ENCODE assay signal across 1 fruit fly cellular context in genomic region chr3L:18460987-18461403, dm6.
TF ChIP-seq lines count a peak whose summit lies in the region.

CG32196 (minus strand) TSS chr3L:18461024.

TF ChIP-seq in whole organism, embryonic, 481 proteins besides CTCF, POLR2A, EP300 and RAD21 (continued from another document and continues in another):
- TF ChIP-seq CG14710 (tag; optimal IDR thresholded peaks at IDR 0.05; lab: Kevin White, UChicago) (peak; percentile 88), amos (GFP tag; IDR thresholded peaks at IDR 0.05; lab: Robert Waterston, UW; ENCODE audit: partially characterized antibody) (no peak; the same call in 1 of the 2 replicates), pho (GFP tag; optimal IDR thresholded peaks at IDR 0.05; lab: Kevin White, UChicago) (peak; percentile 17), CG3065 (GFP tag; optimal IDR thresholded peaks at IDR 0.05; lab: Kevin White, UChicago) (peak; percentile 3), CG6854 (GFP tag; optimal IDR thresholded peaks at IDR 0.05; lab: Kevin White, UChicago) (peak; percentile 58), NfI (GFP tag; optimal IDR thresholded peaks at IDR 0.05; lab: Kevin White, UChicago) (peak; percentile 73), CG7987 (GFP tag; optimal IDR thresholded peaks at IDR 0.05; lab: Kevin White, UChicago) (peak; percentile 49), ara (GFP tag; IDR thresholded peaks at IDR 0.05; lab: Robert Waterston, UW) (peak; percentile 68; the same call in 1 of the 2 replicates), CG17361 (GFP tag; IDR thresholded peaks at IDR 0.05; lab: Robert Waterston, UW) (peak; percentile 94), Nf-YA (GFP tag; IDR thresholded peaks at IDR 0.05; lab: Robert Waterston, UW) (no peak; the same call in none of the 2 replicates), Sry-δ (GFP tag; optimal IDR thresholded peaks at IDR 0.05; lab: Kevin White, UChicago) (peak; percentile 10), CG14441 (GFP tag; IDR thresholded peaks at IDR 0.05; lab: Robert Waterston, UW) (peak; percentile 79), CG6765 (GFP tag; optimal IDR thresholded peaks at IDR 0.05; lab: Kevin White, UChicago) (peak; percentile 74), CG8765 (GFP tag; IDR thresholded peaks at IDR 0.05; lab: Robert Waterston, UW) (no peak; the same call in 1 of the 2 replicates), Fer2 (tag; optimal IDR thresholded peaks at IDR 0.05; lab: Kevin White, UChicago) (peak; percentile 79), CG8944 (GFP tag; optimal IDR thresholded peaks at IDR 0.05; lab: Kevin White, UChicago) (peak; percentile 30), Dad (GFP tag; optimal IDR thresholded peaks at IDR 0.05; lab: Kevin White, UChicago) (no peak), CG3838 (GFP tag; optimal IDR thresholded peaks at IDR 0.05; lab: Kevin White, UChicago) (no peak), CG11456 (GFP tag; IDR thresholded peaks at IDR 0.05; lab: Robert Waterston, UW) (peak; percentile 79; the same call in 1 of the 3 replicates), pzg (GFP tag; optimal IDR thresholded peaks at IDR 0.05; lab: Kevin White, UChicago) (peak; percentile 9), CG3995 (GFP tag; optimal IDR thresholded peaks at IDR 0.05; lab: Kevin White, UChicago) (peak; percentile 1), Awh (GFP tag; IDR thresholded peaks at IDR 0.05; lab: Robert Waterston, UW) (peak; percentile 74), HmgZ (tag; optimal IDR thresholded peaks at IDR 0.05; lab: Kevin White, UChicago) (peak; percentile 76), Blimp-1 (GFP tag; optimal IDR thresholded peaks at IDR 0.05; lab: Kevin White, UChicago) (peak; percentile 92), trh (GFP tag; optimal IDR thresholded peaks at IDR 0.05; lab: Kevin White, UChicago) (peak; percentile 71), Dip3 (GFP tag; optimal IDR thresholded peaks at IDR 0.05; lab: Kevin White, UChicago) (no peak), esg (GFP tag; conservative IDR thresholded peaks at IDR 0.05; lab: Robert Waterston, UW) (peak; percentile 81), Nf-YB (GFP tag; optimal IDR thresholded peaks at IDR 0.05; lab: Kevin White, UChicago) (peak; percentile 75), CG31441 (GFP tag; IDR thresholded peaks at IDR 0.05; lab: Robert Waterston, UW) (peak; percentile 90), CG18476 (GFP tag; optimal IDR thresholded peaks at IDR 0.05; lab: Kevin White, UChicago) (peak; percentile 41), CG9437 (GFP tag; optimal IDR thresholded peaks at IDR 0.05; lab: Kevin White, UChicago) (peak; percentile 84), Atf-2 (GFP tag; optimal IDR thresholded peaks at IDR 0.05; lab: Kevin White, UChicago) (no peak), CG7928 (GFP tag; optimal IDR thresholded peaks at IDR 0.05; lab: Kevin White, UChicago) (peak; percentile 76), Eip74EF (GFP tag; optimal IDR thresholded peaks at IDR 0.05; lab: Kevin White, UChicago) (peak in 1 of 2 experiments; percentile 86), sens (GFP tag; lab: Kevin White, UChicago) (peak; percentile 85), CG14667 (GFP tag; IDR thresholded peaks at IDR 0.05; lab: Robert Waterston, UW) (peak; percentile 69; the same call in 1 of the 2 replicates), sd (tag; optimal IDR thresholded peaks at IDR 0.05; lab: Kevin White, UChicago) (peak; percentile 78), CG6791 (GFP tag; IDR thresholded peaks at IDR 0.05; lab: Robert Waterston, UW; ENCODE audit: partially characterized antibody) (no peak), sqz (GFP tag; optimal IDR thresholded peaks at IDR 0.05; lab: Kevin White, UChicago) (peak; percentile 68), CG12769 (tag; optimal IDR thresholded peaks at IDR 0.05; lab: Kevin White, UChicago) (peak; percentile 14), MBD-R2 (GFP tag; IDR thresholded peaks at IDR 0.05; lab: Robert Waterston, UW) (peak; percentile 43), CG2202 (tag; optimal IDR thresholded peaks at IDR 0.05; lab: Kevin White, UChicago) (peak; percentile 60), cwo (GFP tag; optimal IDR thresholded peaks at IDR 0.05; lab: Kevin White, UChicago) (peak; percentile 75), lab (GFP tag; optimal IDR thresholded peaks at IDR 0.05; lab: Kevin White, UChicago) (peak; percentile 87), CG10654 (GFP tag; optimal IDR thresholded peaks at IDR 0.05; lab: Kevin White, UChicago) (peak; percentile 67), gsb-n (tag; optimal IDR thresholded peaks at IDR 0.05; lab: Kevin White, UChicago) (peak; percentile 83), al (GFP tag; IDR thresholded peaks at IDR 0.05; lab: Robert Waterston, UW) (peak; percentile 81), HLH3B (GFP tag; IDR thresholded peaks at IDR 0.05; lab: Robert Waterston, UW) (no peak; the same call in 1 of the 2 replicates), ase (GFP tag; IDR thresholded peaks at IDR 0.05; lab: Robert Waterston, UW) (peak; percentile 83), CG11093 (GFP tag; IDR thresholded peaks at IDR 0.05; lab: Robert Waterston, UW) (peak; percentile 70; the same call in 2 of the 3 replicates), CG11504 (tag; optimal IDR thresholded peaks at IDR 0.05; lab: Kevin White, UChicago) (peak; percentile 92), CG12299 (tag; optimal IDR thresholded peaks at IDR 0.05; lab: Kevin White, UChicago) (peak; percentile 80), CG6654 (GFP tag; optimal IDR thresholded peaks at IDR 0.05; lab: Kevin White, UChicago) (peak; percentile 26), CG2116 (GFP tag; optimal IDR thresholded peaks at IDR 0.05; lab: Kevin White, UChicago) (peak; percentile 40), E2f2 (GFP tag; IDR thresholded peaks at IDR 0.05; lab: Robert Waterston, UW) (no peak; the same call in 1 of the 2 replicates), Fer1 (GFP tag; optimal IDR thresholded peaks at IDR 0.05; lab: Kevin White, UChicago) (peak; percentile 83), Mad (GFP tag; optimal IDR thresholded peaks at IDR 0.05; lab: Kevin White, UChicago) (no peak), sob (GFP tag; IDR thresholded peaks at IDR 0.05; lab: Robert Waterston, UW) (peak; percentile 85), Fer3 (tag; optimal IDR thresholded peaks at IDR 0.05; lab: Kevin White, UChicago) (peak; percentile 86), CG17829 (tag; optimal IDR thresholded peaks at IDR 0.05; lab: Kevin White, UChicago) (peak; percentile 92), eyg (GFP tag; optimal IDR thresholded peaks at IDR 0.05; lab: Kevin White, UChicago) (no peak), Hr51 (GFP tag; optimal IDR thresholded peaks at IDR 0.05; lab: Kevin White, UChicago) (peak in 1 of 2 experiments; percentile 94), CG17802 (tag; optimal IDR thresholded peaks at IDR 0.05; lab: Kevin White, UChicago) (peak; percentile 50), CG10267 (tag; optimal IDR thresholded peaks at IDR 0.05; lab: Kevin White, UChicago) (peak; percentile 82), Jarid2 (GFP tag; optimal IDR thresholded peaks at IDR 0.05; lab: Kevin White, UChicago) (peak; percentile 65), odd (GFP tag; optimal IDR thresholded peaks at IDR 0.05; lab: Kevin White, UChicago) (peak; percentile 73), CG12659 (GFP tag; optimal IDR thresholded peaks at IDR 0.05; lab: Kevin White, UChicago) (peak; percentile 90), CG17359 (tag; optimal IDR thresholded peaks at IDR 0.05; lab: Kevin White, UChicago) (peak; percentile 87), HLH4C (GFP tag; IDR thresholded peaks at IDR 0.05; lab: Robert Waterston, UW; ENCODE audit: partially characterized antibody) (no peak), CG6689 (GFP tag; IDR thresholded peaks at IDR 0.05; lab: Robert Waterston, UW) (peak; percentile 88), Poxn (GFP tag; IDR thresholded peaks at IDR 0.05; lab: Robert Waterston, UW) (peak; percentile 49; the same call in 1 of the 2 replicates), Hsf (GFP tag; optimal IDR thresholded peaks at IDR 0.05; lab: Kevin White, UChicago) (peak; percentile 44), CG2875 (GFP tag; optimal IDR thresholded peaks at IDR 0.05; lab: Kevin White, UChicago) (peak; percentile 77), ATbp (GFP tag; optimal IDR thresholded peaks at IDR 0.05; lab: Kevin White, UChicago) (peak; percentile 68), Atf6 (GFP tag; IDR thresholded peaks at IDR 0.05; lab: Robert Waterston, UW) (no peak; the same call in 1 of the 2 replicates), CG12219 (GFP tag; optimal IDR thresholded peaks at IDR 0.05; lab: Kevin White, UChicago) (peak; percentile 56), CG15601 (tag; optimal IDR thresholded peaks at IDR 0.05; lab: Kevin White, UChicago) (peak; percentile 81), gcm (GFP tag; optimal IDR thresholded peaks at IDR 0.05; lab: Kevin White, UChicago) (peak; percentile 89), Sry-β (GFP tag; optimal IDR thresholded peaks at IDR 0.05; lab: Kevin White, UChicago) (peak; percentile 35), Dbx (GFP tag; IDR thresholded peaks at IDR 0.05; lab: Robert Waterston, UW) (peak; percentile 82; the same call in 2 of the 3 replicates), mam (GFP tag; optimal IDR thresholded peaks at IDR 0.05; lab: Kevin White, UChicago) (peak; percentile 38), Hr78 (GFP tag; optimal IDR thresholded peaks at IDR 0.05; lab: Kevin White, UChicago) (no peak), CG11560 (tag; IDR thresholded peaks at IDR 0.05; lab: Robert Waterston, UW) (peak; percentile 56; the same call in 1 of the 3 replicates), run (tag; optimal IDR thresholded peaks at IDR 0.05; lab: Kevin White, UChicago) (peak; percentile 78), Vsx1 (GFP tag; optimal IDR thresholded peaks at IDR 0.05; lab: Kevin White, UChicago) (peak; percentile 74), wdn (GFP tag; IDR thresholded peaks at IDR 0.05; lab: Robert Waterston, UW) (peak; percentile 69), cas (GFP tag; IDR thresholded peaks at IDR 0.05; lab: Robert Waterston, UW) (peak; percentile 78), Hmx (GFP tag; optimal IDR thresholded peaks at IDR 0.05; lab: Kevin White, UChicago) (no peak), CG15696 (tag; optimal IDR thresholded peaks at IDR 0.05; lab: Kevin White, UChicago) (peak; percentile 69), CG15514 (GFP tag; optimal IDR thresholded peaks at IDR 0.05; lab: Kevin White, UChicago) (peak; percentile 48), CG12942 (GFP tag; optimal IDR thresholded peaks at IDR 0.05; lab: Kevin White, UChicago) (peak; percentile 61), CG31365 (tag; optimal IDR thresholded peaks at IDR 0.05; lab: Kevin White, UChicago) (no peak), CG11085 (GFP tag; IDR thresholded peaks at IDR 0.05; lab: Robert Waterston, UW) (peak; percentile 89), CG32772 (GFP tag; IDR thresholded peaks at IDR 0.05; lab: Robert Waterston, UW) (peak; percentile 74), CG18599 (GFP tag; optimal IDR thresholded peaks at IDR 0.05; lab: Kevin White, UChicago) (peak; percentile 85), bab2 (GFP tag; optimal IDR thresholded peaks at IDR 0.05; lab: Kevin White, UChicago) (peak; percentile 44), CG7556 (GFP tag; optimal IDR thresholded peaks at IDR 0.05; lab: Kevin White, UChicago) (peak; percentile 89), Camta (GFP tag; optimal IDR thresholded peaks at IDR 0.05; lab: Kevin White, UChicago) (no peak), ranshi (GFP tag; IDR thresholded peaks at IDR 0.05; lab: Robert Waterston, UW) (peak; percentile 83), CG34224 (GFP tag; IDR thresholded peaks at IDR 0.05; lab: Robert Waterston, UW; ENCODE audit: partially characterized antibody) (0 out of 3 replicates have a peak, but pooled peaks have one; percentile 11), CG11695 (GFP tag; IDR thresholded peaks at IDR 0.05; lab: Robert Waterston, UW) (peak; percentile 86), peb (GFP tag; IDR thresholded peaks at IDR 0.05; lab: Robert Waterston, UW) (peak; percentile 54; the same call in 1 of the 2 replicates), CG2889 (GFP tag; IDR thresholded peaks at IDR 0.05; lab: Robert Waterston, UW) (peak; percentile 67; the same call in 1 of the 3 replicates), ap (GFP tag; IDR thresholded peaks at IDR 0.05; lab: Robert Waterston, UW) (peak; percentile 66; the same call in 1 of the 2 replicates), unpg (GFP tag; optimal IDR thresholded peaks at IDR 0.05; lab: Kevin White, UChicago) (peak; percentile 95), CG6254 (GFP tag; optimal IDR thresholded peaks at IDR 0.05; lab: Kevin White, UChicago) (peak; percentile 74), sc (optimal IDR thresholded peaks at IDR 0.05; lab: Kevin White, UChicago) (no peak), sc (GFP tag; optimal IDR thresholded peaks at IDR 0.05; lab: Kevin White, UChicago) (peak; percentile 69), CG43689 (GFP tag; IDR thresholded peaks at IDR 0.05; lab: Robert Waterston, UW) (0 out of 2 replicates have a peak, but pooled peaks have one; percentile 42), Xrp1 (GFP tag; IDR thresholded peaks at IDR 0.05; lab: Robert Waterston, UW) (peak; percentile 91), az2 (GFP tag; optimal IDR thresholded peaks at IDR 0.05; lab: Kevin White, UChicago) (peak; percentile 72), Deaf1 (tag; optimal IDR thresholded peaks at IDR 0.05; lab: Kevin White, UChicago) (peak; percentile 72), tx (GFP tag; optimal IDR thresholded peaks at IDR 0.05; lab: Kevin White, UChicago) (no peak), PHDP (tag; optimal IDR thresholded peaks at IDR 0.05; lab: Kevin White, UChicago) (peak; percentile 94), CG16779 (GFP tag; IDR thresholded peaks at IDR 0.05; lab: Robert Waterston, UW) (no peak), Six4 (GFP tag; optimal IDR thresholded peaks at IDR 0.05; lab: Kevin White, UChicago) (peak; percentile 65), CG8359 (GFP tag; optimal IDR thresholded peaks at IDR 0.05; lab: Kevin White, UChicago; ENCODE audit: borderline replicate concordance) (peak; percentile 62), Oli (tag; optimal IDR thresholded peaks at IDR 0.05; lab: Kevin White, UChicago) (peak; percentile 88), CG1602 (GFP tag; optimal IDR thresholded peaks at IDR 0.05; lab: Kevin White, UChicago) (peak; percentile 76), trem (tag; optimal IDR thresholded peaks at IDR 0.05; lab: Kevin White, UChicago) (peak; percentile 81), CG10366 (GFP tag; IDR thresholded peaks at IDR 0.05; lab: Robert Waterston, UW) (peak; percentile 82), CG12391 (tag; optimal IDR thresholded peaks at IDR 0.05; lab: Kevin White, UChicago) (peak; percentile 93), Ada2b (GFP tag; IDR thresholded peaks at IDR 0.05; lab: Robert Waterston, UW) (peak; percentile 61), BtbVII (GFP tag; optimal IDR thresholded peaks at IDR 0.05; lab: Kevin White, UChicago) (peak; percentile 78), CG3407 (GFP tag; optimal IDR thresholded peaks at IDR 0.05; lab: Kevin White, UChicago) (peak; percentile 73), CG13775 (GFP tag; optimal IDR thresholded peaks at IDR 0.05; lab: Kevin White, UChicago) (peak; percentile 83), CG9727 (GFP tag; optimal IDR thresholded peaks at IDR 0.05; lab: Kevin White, UChicago) (peak; percentile 83), tio (GFP tag; optimal IDR thresholded peaks at IDR 0.05; lab: Kevin White, UChicago) (peak; percentile 73), row (GFP tag; IDR thresholded peaks at IDR 0.05; lab: Robert Waterston, UW) (peak; percentile 84)
